Fruit fly (Drosophila melanogaster) Kc167 (cell line): ENCODE results near the gene Rpn12R.

Source experiments
- Myc ChIP-seq: fragments of >200 bp; optimal IDR thresholded peaks from 2 replicates; lab custom pipeline; 2017; ENCODE audit warnings: missing external identifiers
- Sin3A ChIP-seq: fragments of >200 bp; optimal IDR thresholded peaks from 2 replicates; lab custom pipeline; 2018; ENCODE audit warnings: missing external identifiers
- h ChIP-seq: fragments of >200 bp; optimal IDR thresholded peaks from 3 replicates; lab custom pipeline; 2018; ENCODE audit warnings: missing external identifiers
- insv ChIP-seq: fragments of >200 bp; optimal IDR thresholded peaks from 3 replicates; lab custom pipeline; 2018; ENCODE audit warnings: missing external identifiers
- psq ChIP-seq: fragments of >200 bp; optimal IDR thresholded peaks from 2 replicates; lab custom pipeline; 2017; ENCODE audit warnings: missing external identifiers
- ttk ChIP-seq: sonication (Bioruptor generic); optimal IDR thresholded peaks from 2 replicates; lab custom pipeline; 2017; ENCODE audit warnings: missing external identifiers

Rpn12R gene

dm6 chr3L:15043465-15043864 is 1.1 kb upstream of the Rpn12R start:
- TF ChIP-seq psq (no peak), h (no peak), insv (lab: Kevin White, UChicago) (no peak), Myc (lab: Kevin White, UChicago) (no peak), Sin3A (no peak), ttk (lab: Kevin White, UChicago) (no peak)

DNA sequence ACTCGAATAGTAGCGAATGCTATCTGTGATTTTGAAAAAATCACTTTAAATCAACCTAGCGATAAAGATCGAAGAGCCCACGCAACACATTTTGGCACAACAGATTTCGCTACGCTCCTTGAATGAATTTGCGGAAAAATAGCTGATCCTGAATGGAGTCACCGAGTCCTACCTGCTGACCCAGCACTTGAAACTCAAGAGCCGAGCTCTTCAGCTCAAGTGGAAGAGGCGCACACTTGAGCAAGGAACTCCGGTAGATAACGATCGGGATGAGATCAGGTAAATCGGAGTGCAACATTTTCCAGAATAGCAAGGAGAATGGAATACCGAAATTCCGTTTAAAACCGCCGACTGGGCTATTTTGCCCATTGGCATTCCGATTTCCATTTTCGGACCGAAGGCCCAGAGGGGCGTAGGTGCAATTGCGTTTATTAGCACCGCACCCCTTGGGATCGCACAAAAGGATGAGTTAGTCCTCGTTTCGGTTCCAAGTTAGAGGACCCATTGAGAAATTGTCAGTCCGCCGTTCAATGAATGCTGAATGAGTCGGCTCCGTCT is 2.0 kb downstream of the Rpn12R start:
- no peak for TF ChIP-seq h
- no peak for TF ChIP-seq insv (lab: Kevin White, UChicago)
- TF ChIP-seq ttk (lab: Kevin White, UChicago): no peak
- TF ChIP-seq Myc (lab: Kevin White, UChicago): no peak
- no peak for TF ChIP-seq psq
- TF ChIP-seq Sin3A: no peak

- TF ChIP-seq Myc (lab: Kevin White, UChicago) (no peak), h (no peak), Sin3A (no peak), insv (lab: Kevin White, UChicago) (no peak), psq (no peak)
Measured at dm6 chr3L:15039510-15039909, 2.9 kb downstream of the Rpn12R start.

DNA sequence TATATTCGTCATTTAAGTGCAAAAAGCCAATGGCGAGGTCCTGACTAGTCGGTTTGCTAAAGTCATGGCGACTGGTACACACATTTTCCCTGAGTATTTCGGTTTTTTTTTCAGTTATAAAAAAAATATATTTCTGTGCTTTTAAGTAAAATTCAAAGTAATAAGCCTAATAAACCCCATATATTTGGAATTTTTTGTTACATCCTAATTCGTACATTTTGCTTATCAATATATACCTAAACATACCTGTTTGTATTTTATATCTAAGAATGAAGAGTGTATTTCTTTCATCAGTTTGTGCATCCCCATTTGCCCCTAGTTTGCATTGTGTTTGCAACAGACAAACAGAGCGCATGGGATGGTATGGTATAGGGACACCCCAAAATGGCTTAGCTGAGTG is 6.8 kb downstream of the Rpn12R start:
- TF ChIP-seq h (no peak), ttk (lab: Kevin White, UChicago) (no peak), Myc (lab: Kevin White, UChicago) (no peak), Sin3A (no peak), insv (lab: Kevin White, UChicago) (no peak), psq (no peak)

- TF ChIP-seq h (no peak), psq (no peak), insv (lab: Kevin White, UChicago) (no peak), ttk (lab: Kevin White, UChicago) (no peak), Myc (lab: Kevin White, UChicago) (no peak), Sin3A (no peak)
Measured at dm6 chr3L:15034714-15035076, 7.7 kb downstream of the Rpn12R start.

DNA sequence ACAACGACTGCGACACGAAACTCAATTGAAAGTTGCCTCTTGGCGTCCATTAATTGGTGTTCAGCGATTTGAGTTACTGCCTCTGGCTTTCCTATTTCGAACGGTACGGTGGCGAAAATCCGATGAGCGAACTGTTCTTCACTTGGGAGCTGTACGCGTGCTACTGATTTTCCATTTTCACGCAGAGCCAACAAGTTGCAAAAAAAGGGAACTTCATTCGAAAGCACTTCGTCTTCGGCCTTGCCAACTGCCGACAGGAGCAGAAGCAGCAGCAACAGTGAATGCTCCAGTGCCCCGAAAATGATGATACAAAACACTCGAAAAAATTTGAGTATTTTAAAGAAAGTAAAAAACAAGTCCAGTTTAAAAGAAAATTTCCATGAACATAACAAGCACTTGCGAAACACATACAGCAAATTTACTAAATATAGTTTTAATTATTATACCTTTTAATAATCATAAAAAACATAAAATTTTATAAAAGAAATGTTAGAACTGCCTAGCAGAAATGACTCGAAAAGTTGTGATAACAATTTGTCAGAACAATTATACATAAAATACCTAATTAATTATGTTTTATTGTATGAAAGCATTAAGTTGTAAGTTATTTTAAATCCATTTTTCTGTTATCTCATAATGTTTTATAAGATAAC is 8.2 kb downstream of the Rpn12R start:
- TF ChIP-seq psq: no peak
- no peak for TF ChIP-seq Myc (lab: Kevin White, UChicago)
- no peak for TF ChIP-seq insv (lab: Kevin White, UChicago)
- TF ChIP-seq ttk (lab: Kevin White, UChicago): no peak
- no peak for TF ChIP-seq Sin3A
- TF ChIP-seq h: no peak

dm6 chr3L:15031773-15032172 is 10.6 kb downstream of the Rpn12R start:
- TF ChIP-seq h (no peak), insv (lab: Kevin White, UChicago) (no peak), Sin3A (no peak), ttk (lab: Kevin White, UChicago) (no peak), Myc (lab: Kevin White, UChicago) (no peak), psq (no peak)

DNA sequence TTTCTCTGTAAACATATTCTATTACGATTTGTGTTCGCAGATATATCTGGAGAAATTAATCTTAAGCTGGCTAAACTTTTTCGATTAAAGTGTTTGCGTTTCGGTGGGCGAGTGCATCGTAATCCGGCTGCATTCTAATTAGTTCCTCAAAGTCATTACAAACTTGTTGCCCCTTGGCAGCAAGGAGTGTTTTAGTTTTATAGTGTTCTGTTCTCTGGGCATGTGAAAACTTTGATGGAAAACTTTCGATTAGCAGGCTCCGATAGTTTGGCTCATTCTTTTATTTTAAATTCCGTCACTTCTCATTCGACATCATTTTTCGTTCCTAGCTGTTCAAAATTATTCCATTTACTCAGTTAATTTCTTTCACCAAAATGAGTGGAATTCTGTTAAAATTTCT is 19.2 kb downstream of the Rpn12R start, which contains the start of gene CG32148:
TSS of gene CG32148 (plus strand) at position 301 of the 400 bp plus-strand sequence.
- no peak for TF ChIP-seq Myc (lab: Kevin White, UChicago)
- no peak for TF ChIP-seq ttk (lab: Kevin White, UChicago)
- TF ChIP-seq h: no peak
- no peak for TF ChIP-seq psq
- TF ChIP-seq Sin3A: no peak
- no peak for TF ChIP-seq insv (lab: Kevin White, UChicago)

DNA sequence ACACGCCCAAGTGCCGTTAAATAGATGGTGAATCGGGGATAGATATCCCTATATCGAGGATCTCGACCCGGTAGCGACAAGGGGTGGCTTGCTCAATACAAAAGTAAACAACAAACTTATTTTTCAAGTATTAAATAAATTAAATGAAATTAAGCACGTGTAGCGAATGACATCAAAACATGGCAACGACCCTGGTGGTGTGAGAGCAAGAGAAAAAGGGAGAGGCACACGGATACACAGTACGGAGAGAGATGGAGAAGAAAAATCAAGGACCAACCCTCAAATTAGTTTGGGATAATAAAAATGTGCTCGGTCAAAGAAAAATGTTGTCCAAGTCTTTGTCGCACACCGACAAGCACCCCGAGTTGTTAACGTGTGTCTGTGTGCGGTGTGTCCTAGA is 21.4 kb downstream of the Rpn12R start:
- no peak for TF ChIP-seq ttk (lab: Kevin White, UChicago)
- no peak for TF ChIP-seq Myc (lab: Kevin White, UChicago)
- no peak for TF ChIP-seq h
- no peak for TF ChIP-seq insv (lab: Kevin White, UChicago)
- no peak for TF ChIP-seq Sin3A
- TF ChIP-seq psq: no peak

dm6 chr3L:15013957-15014692 is 28.2 kb downstream of the Rpn12R start, which contains the start of gene Reck:
TSS of gene Reck (minus strand) at chr3L:15014062.
- TF ChIP-seq Sin3A (no peak), ttk (lab: Kevin White, UChicago) (no peak), insv (lab: Kevin White, UChicago) (no peak), h (no peak), psq (no peak), Myc (lab: Kevin White, UChicago) (no peak)

DNA sequence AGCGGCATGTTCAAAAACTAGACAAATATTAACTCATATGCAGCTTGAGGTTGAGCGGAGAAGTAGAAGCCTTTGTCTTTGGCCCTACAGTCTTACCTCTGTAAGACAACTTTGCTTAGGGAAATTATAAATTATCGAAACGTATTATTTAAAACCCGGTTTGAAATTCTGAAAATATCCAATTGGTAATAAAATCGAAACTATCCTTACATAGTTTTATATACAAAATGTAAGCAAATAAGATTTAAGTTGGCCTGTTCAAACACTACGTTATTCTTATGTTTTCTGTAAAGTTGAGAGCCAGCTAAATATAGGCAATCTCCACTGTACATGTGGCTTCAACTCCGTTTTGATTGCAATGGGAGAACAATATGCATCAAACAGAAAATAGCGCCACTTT is 29.1 kb downstream of the Rpn12R start:
- TF ChIP-seq Sin3A: no peak
- no peak for TF ChIP-seq h
- no peak for TF ChIP-seq ttk (lab: Kevin White, UChicago)
- TF ChIP-seq psq: no peak
- no peak for TF ChIP-seq insv (lab: Kevin White, UChicago)
- no peak for TF ChIP-seq Myc (lab: Kevin White, UChicago)

DNA sequence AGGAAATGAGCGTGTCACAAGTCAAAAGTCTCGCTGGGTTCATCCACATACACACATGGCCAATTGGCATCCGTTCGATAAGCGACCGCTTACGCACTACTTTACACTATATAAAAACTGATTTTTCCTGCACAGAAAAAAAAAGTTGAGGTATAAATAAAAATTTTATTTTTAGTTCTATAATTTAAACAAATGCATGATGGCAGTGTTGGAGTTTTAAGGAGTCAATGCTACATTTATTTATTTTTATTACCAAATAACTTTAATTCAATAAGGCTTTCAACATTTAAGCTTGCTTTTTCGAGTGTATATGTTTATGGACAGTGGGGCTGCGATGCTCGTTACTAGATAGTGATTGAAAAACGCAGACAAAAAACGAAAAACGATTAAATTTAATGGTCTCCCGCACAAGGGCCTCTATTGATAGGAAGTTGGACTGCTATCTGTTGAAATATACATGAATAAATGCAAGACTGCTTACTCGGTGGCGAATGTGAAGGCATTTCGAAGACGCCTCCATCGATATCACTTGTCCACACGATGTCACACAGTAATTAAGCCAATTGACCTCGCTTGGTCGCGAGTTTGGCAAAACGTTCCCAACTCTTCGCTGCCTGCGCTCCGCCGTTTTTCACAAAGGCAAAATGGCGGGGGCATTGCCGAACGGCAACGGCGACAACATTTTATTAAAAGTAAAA is 30.6 kb downstream of the Rpn12R start:
- TF ChIP-seq psq (no peak), insv (lab: Kevin White, UChicago) (no peak), Sin3A (no peak), h (no peak)
